Fruit fly (Drosophila melanogaster): ENCODE data around the gene CG7600.

CG7600 gene

dm6 chr3L:11261456-11262082, 51.0 kb downstream of the CG7600 start (continued):
- TF ChIP-seq dmrt11E (tag; optimal IDR thresholded peaks at IDR 0.05), result peak; percentile 95
- no peak for TF ChIP-seq Neu2 (GFP tag; optimal IDR thresholded peaks at IDR 0.05; ENCODE audit: borderline replicate concordance)
- no peak for TF ChIP-seq kni (GFP tag; optimal IDR thresholded peaks at IDR 0.05)
- TF ChIP-seq CG34422 (GFP tag; IDR thresholded peaks at IDR 0.05), result peak; percentile 79
- TF ChIP-seq Antp (GFP tag; optimal IDR thresholded peaks at IDR 0.05), result peak; percentile 6
- no peak for TF ChIP-seq Side (GFP tag; optimal IDR thresholded peaks at IDR 0.05)
- TF ChIP-seq CG17361 (GFP tag; IDR thresholded peaks at IDR 0.05), result peak; percentile 94
- TF ChIP-seq CG10147 (GFP tag; optimal IDR thresholded peaks at IDR 0.05), result peak; percentile 87
- no peak for TF ChIP-seq sr (GFP tag; IDR thresholded peaks at IDR 0.05)
- peak; percentile 68 for TF ChIP-seq caup (GFP tag; optimal IDR thresholded peaks at IDR 0.05; ENCODE audit: severe bottlenecking)
- peak; percentile 78 for TF ChIP-seq Med (GFP tag)
- TF ChIP-seq bsh (GFP tag; optimal IDR thresholded peaks at IDR 0.05), result peak; percentile 58 to 93
- peak; percentile 79 for TF ChIP-seq CG30403 (GFP tag; optimal IDR thresholded peaks at IDR 0.05)
- peak; percentile 80 for TF ChIP-seq Ada2b (GFP tag; IDR thresholded peaks at IDR 0.05)
- no peak for TF ChIP-seq mirr (GFP tag; optimal IDR thresholded peaks at IDR 0.05)
- TF ChIP-seq ash1 (GFP tag; optimal IDR thresholded peaks at IDR 0.05), result no peak
- no peak for TF ChIP-seq CHES-1-like (GFP tag; optimal IDR thresholded peaks at IDR 0.05)
- TF ChIP-seq Dp (GFP tag; optimal IDR thresholded peaks at IDR 0.05), result no peak
- peak; percentile 74 for TF ChIP-seq CG12942 (GFP tag; optimal IDR thresholded peaks at IDR 0.05)
- no peak for TF ChIP-seq CG17186 (GFP tag; optimal IDR thresholded peaks at IDR 0.05)
- peak; percentile 42 for TF ChIP-seq CG17802 (tag; optimal IDR thresholded peaks at IDR 0.05)
- TF ChIP-seq CG4404 (GFP tag; IDR thresholded peaks at IDR 0.05), result peak; percentile 71
- TF ChIP-seq Ravus (GFP tag; IDR thresholded peaks at IDR 0.05), result peak; percentile 51
- TF ChIP-seq CG14667 (GFP tag; IDR thresholded peaks at IDR 0.05), result peak; percentile 75
- TF ChIP-seq Dll (GFP tag; IDR thresholded peaks at IDR 0.05; ENCODE audit: partially characterized antibody), result no peak
- peak; percentile 62; the same call in 1 of the 2 replicates for TF ChIP-seq sens-2 (GFP tag; IDR thresholded peaks at IDR 0.05)
- no peak for TF ChIP-seq tna (GFP tag; IDR thresholded peaks at IDR 0.05; ENCODE audit: partially characterized antibody)
- TF ChIP-seq CG7928 (GFP tag; optimal IDR thresholded peaks at IDR 0.05), result no peak
- no peak for TF ChIP-seq Doc2 (GFP tag; IDR thresholded peaks at IDR 0.05)
- TF ChIP-seq pho (GFP tag; optimal IDR thresholded peaks at IDR 0.05), result no peak
- TF ChIP-seq ab (GFP tag; optimal IDR thresholded peaks at IDR 0.05), result no peak
- no peak for TF ChIP-seq disco-r (GFP tag; optimal IDR thresholded peaks at IDR 0.05)
- TF ChIP-seq pita (GFP tag; optimal IDR thresholded peaks at IDR 0.05), result no peak
- peak; percentile 62 for TF ChIP-seq CG43689 (GFP tag; IDR thresholded peaks at IDR 0.05)
- peak; percentile 71 for TF ChIP-seq CG15011 (GFP tag; optimal IDR thresholded peaks at IDR 0.05)
- TF ChIP-seq CG18011 (GFP tag; optimal IDR thresholded peaks at IDR 0.05), result peak; percentile 58
- TF ChIP-seq CG8290 (GFP tag; optimal IDR thresholded peaks at IDR 0.05), result peak; percentile 39
- no peak for TF ChIP-seq CG8290 (tag; optimal IDR thresholded peaks at IDR 0.05)
- TF ChIP-seq CG6689 (GFP tag; IDR thresholded peaks at IDR 0.05), result peak; percentile 93
- TF ChIP-seq CG9876 (GFP tag; optimal IDR thresholded peaks at IDR 0.05), result no peak
- TF ChIP-seq fd64A (GFP tag; optimal IDR thresholded peaks at IDR 0.05), result no peak
- TF ChIP-seq CG8089 (GFP tag; optimal IDR thresholded peaks at IDR 0.05), result no peak
- peak; percentile 94 for TF ChIP-seq PHDP (tag; optimal IDR thresholded peaks at IDR 0.05)
- TF ChIP-seq CG2120 (GFP tag; optimal IDR thresholded peaks at IDR 0.05), result no peak
- no peak for TF ChIP-seq tx (GFP tag; optimal IDR thresholded peaks at IDR 0.05)
- TF ChIP-seq Hr3 (GFP tag; optimal IDR thresholded peaks at IDR 0.05), result peak; percentile 74
- 0 out of 4 replicates have a peak, but pooled peaks have one; percentile 6 for TF ChIP-seq Gug (GFP tag; IDR thresholded peaks at IDR 0.05)
- no peak for TF ChIP-seq Atf3 (GFP tag; optimal IDR thresholded peaks at IDR 0.05)
- no peak; the same call in 2 of the 3 replicates for TF ChIP-seq otp (GFP tag; IDR thresholded peaks at IDR 0.05)
- peak; percentile 80 for TF ChIP-seq CG3407 (GFP tag; optimal IDR thresholded peaks at IDR 0.05)
- TF ChIP-seq unpg (GFP tag; optimal IDR thresholded peaks at IDR 0.05), result peak; percentile 91
